Fruit fly (Drosophila melanogaster) whole organism, wandering third instar larva: ENCODE measurements around the gene NPFR.

Experiments
- Abd-B ChIP-seq: fragments of >200 bp; optimal IDR thresholded peaks from 2 replicates; lab custom pipeline; 2017; ENCODE audit warnings: missing biosample characterization, missing genetic modification characterization
- CG9705 ChIP-seq: fragments of 200-800 bp; sonication (Bioruptor generic); optimal IDR thresholded peaks from 2 replicates; lab custom pipeline; 2018; ENCODE audit warnings: missing biosample characterization, mild to moderate bottlenecking, missing genetic modification characterization
- CrebA ChIP-seq: fragments of 200-800 bp; sonication (Bioruptor generic); optimal IDR thresholded peaks from 2 replicates; lab custom pipeline; 2016; ENCODE audit warnings: missing biosample characterization, mild to moderate bottlenecking, missing genetic modification characterization, borderline replicate concordance
- Dif ChIP-seq: fragments of 200-275, 200-300 bp; sonication (Bioruptor generic); optimal IDR thresholded peaks from 2 replicates; lab custom pipeline; 2018; ENCODE audit warnings: missing biosample characterization, missing genetic modification characterization; ENCODE audit not compliant: partially characterized antibody
- GATAd ChIP-seq: sonication (Bioruptor generic); optimal IDR thresholded peaks from 2 replicates; lab custom pipeline; 2016; ENCODE audit warnings: missing biosample characterization, missing genetic modification characterization
- HLH106 ChIP-seq: fragments of 200-800 bp; optimal IDR thresholded peaks from 3 replicates; lab custom pipeline; 2019; ENCODE audit warnings: missing biosample characterization, mild to moderate bottlenecking, missing genetic modification characterization, moderate library complexity
- Hnf4 ChIP-seq: fragments of 200-800 bp; sonication (Bioruptor generic); optimal IDR thresholded peaks from 2 replicates; lab custom pipeline; 2016; ENCODE audit warnings: missing biosample characterization, mild to moderate bottlenecking, missing genetic modification characterization
- Hr78 ChIP-seq: fragments of >200 bp; optimal IDR thresholded peaks from 2 replicates; lab custom pipeline; 2017; ENCODE audit warnings: missing biosample characterization, missing genetic modification characterization
- Hr83 ChIP-seq: fragments of 200-300 bp; sonication (Bioruptor generic); optimal IDR thresholded peaks from 2 replicates; lab custom pipeline; 2016; ENCODE audit warnings: missing biosample characterization, mild to moderate bottlenecking, missing genetic modification characterization, moderate library complexity; ENCODE audit not compliant: poor library complexity, severe bottlenecking
- Jra ChIP-seq: sonication (Bioruptor generic); optimal IDR thresholded peaks from 2 replicates; lab custom pipeline; 2016; ENCODE audit warnings: missing biosample characterization, missing genetic modification characterization
- Mio ChIP-seq: sonication (Bioruptor generic); optimal IDR thresholded peaks from 2 replicates; lab custom pipeline; 2016; ENCODE audit warnings: missing biosample characterization, missing genetic modification characterization
- Myc ChIP-seq: fragments of >200 bp; optimal IDR thresholded peaks from 2 replicates; lab custom pipeline; 2017
- N ChIP-seq: fragments of >200 bp; optimal IDR thresholded peaks from 2 replicates; lab custom pipeline; 2018; ENCODE audit warnings: missing biosample characterization, missing external identifiers, missing genetic modification characterization
- Rel ChIP-seq, 2 experiments: fragments of 200-800 bp; sonication (Bioruptor generic) in 1 of 2; optimal IDR thresholded peaks; 2 replicates in 1 of 2; 3 replicates in 1 of 2; lab custom pipeline; 2016 to 2019; ENCODE audit warnings: mild to moderate bottlenecking in 2 of 2, missing biosample characterization in 2 of 2, missing genetic modification characterization in 2 of 2, moderate library complexity in 1 of 2
- Vsx2 ChIP-seq: fragments of 200-300, 225-300 bp; sonication (Bioruptor generic); optimal IDR thresholded peaks from 2 replicates; lab custom pipeline; 2018; ENCODE audit warnings: missing biosample characterization, missing genetic modification characterization; ENCODE audit not compliant: partially characterized antibody
- br ChIP-seq: fragments of 200-800 bp; sonication (Bioruptor generic); optimal IDR thresholded peaks from 2 replicates; lab custom pipeline; 2016; ENCODE audit warnings: missing biosample characterization, missing genetic modification characterization
- brk ChIP-seq: fragments of 200-800 bp; sonication (Bioruptor generic); optimal IDR thresholded peaks from 2 replicates; lab custom pipeline; 2016; ENCODE audit warnings: missing biosample characterization, mild to moderate bottlenecking, missing genetic modification characterization
- dl ChIP-seq, 2 experiments: fragments of 175-275, 200-275 bp in 1 of 2; fragments of 200-275 bp in 1 of 2; sonication (Bioruptor generic); optimal IDR thresholded peaks; lab custom pipeline; 2018; ENCODE audit warnings: mild to moderate bottlenecking in 2 of 2, missing biosample characterization in 2 of 2, missing genetic modification characterization in 2 of 2, moderate library complexity in 2 of 2; ENCODE audit not compliant: partially characterized antibody in 2 of 2, insufficient read depth in 1 of 2
- dsf ChIP-seq: sonication (Bioruptor generic); optimal IDR thresholded peaks from 2 replicates; lab custom pipeline; 2016; ENCODE audit warnings: missing biosample characterization, missing genetic modification characterization, borderline replicate concordance
- foxo ChIP-seq, 2 experiments: fragments of 200-800 bp; sonication (Bioruptor generic); optimal IDR thresholded peaks; 2 replicates in 1 of 2; 3 replicates in 1 of 2; lab custom pipeline; 2016 to 2017; ENCODE audit warnings: missing biosample characterization in 2 of 2, missing genetic modification characterization in 2 of 2
- fru ChIP-seq: fragments of 200-800 bp; sonication (Bioruptor generic); optimal IDR thresholded peaks from 3 replicates; lab custom pipeline; 2016; ENCODE audit warnings: missing biosample characterization, mild to moderate bottlenecking, missing genetic modification characterization
- h ChIP-seq: fragments of 200-800 bp; sonication (Bioruptor generic); optimal IDR thresholded peaks from 3 replicates; lab custom pipeline; 2016; ENCODE audit warnings: missing biosample characterization, mild to moderate bottlenecking, missing genetic modification characterization
- jim ChIP-seq: fragments of 175-275, 200-325 bp; sonication (Bioruptor generic); optimal IDR thresholded peaks from 2 replicates; lab custom pipeline; 2016; ENCODE audit warnings: missing biosample characterization, mild to moderate bottlenecking, missing genetic modification characterization
- lola ChIP-seq: fragments of >200 bp; optimal IDR thresholded peaks from 2 replicates; lab custom pipeline; 2017; ENCODE audit warnings: missing biosample characterization, missing genetic modification characterization
- pan ChIP-seq: fragments of >200 bp; optimal IDR thresholded peaks from 2 replicates; lab custom pipeline; 2017
- rgr ChIP-seq: fragments of 200-800 bp; sonication (Bioruptor generic); optimal IDR thresholded peaks from 3 replicates; lab custom pipeline; 2016; ENCODE audit warnings: missing biosample characterization, mild to moderate bottlenecking, missing genetic modification characterization
- sage ChIP-seq: fragments of 200-800 bp; sonication (Bioruptor generic); optimal IDR thresholded peaks from 2 replicates; lab custom pipeline; 2016; ENCODE audit warnings: missing biosample characterization, mild to moderate bottlenecking, missing genetic modification characterization
- tai ChIP-seq: sonication (Bioruptor generic); optimal IDR thresholded peaks from 2 replicates; lab custom pipeline; 2016; ENCODE audit warnings: missing biosample characterization, missing genetic modification characterization
- usp ChIP-seq: fragments of >200 bp; optimal IDR thresholded peaks from 2 replicates; lab custom pipeline; 2017; ENCODE audit warnings: missing biosample characterization, missing genetic modification characterization

Gene NPFR

DNA sequence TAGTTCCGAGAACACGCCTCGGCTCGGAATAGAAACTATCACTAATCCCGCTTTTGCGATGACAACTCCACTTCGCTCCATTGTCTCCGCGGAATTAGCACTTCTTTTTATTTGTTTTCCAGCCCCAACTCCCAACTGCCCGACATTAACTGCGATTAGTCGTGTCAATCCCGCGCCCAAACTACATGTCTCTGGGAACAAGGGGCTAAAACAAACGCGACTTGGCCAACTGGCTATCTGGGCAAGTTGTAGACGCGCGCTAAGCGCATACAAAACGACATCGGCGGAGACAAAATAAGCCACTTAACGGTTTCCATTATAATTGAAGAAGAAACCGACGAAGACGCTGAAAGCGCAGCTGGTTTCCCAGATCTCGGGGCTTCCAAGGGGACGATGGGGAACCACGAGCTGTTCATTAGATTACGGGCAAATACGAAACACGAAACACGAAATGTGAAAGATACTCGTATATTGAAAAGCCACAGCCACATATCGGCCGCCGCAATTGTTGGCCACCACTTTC lies 32.3 kb upstream of the NPFR start:
- TF ChIP-seq Mio (GFP tag; lab: Kevin White, UChicago): no peak
- TF ChIP-seq CrebA (GFP tag; lab: Kevin White, UChicago): no peak
- no peak for TF ChIP-seq jim
- no peak for TF ChIP-seq h (GFP tag; lab: Kevin White, UChicago)
- TF ChIP-seq Hnf4 (GFP tag; lab: Kevin White, UChicago): no peak
- TF ChIP-seq Hr83 (GFP tag; lab: Kevin White, UChicago): no peak
- TF ChIP-seq fru (GFP tag; lab: Kevin White, UChicago): no peak
- TF ChIP-seq brk: no peak
- no peak for TF ChIP-seq foxo (GFP tag; optimal IDR thresholded peaks at IDR 0.05; lab: Kevin White, UChicago)
- TF ChIP-seq sage (GFP tag; lab: Kevin White, UChicago): no peak
- TF ChIP-seq Abd-B (GFP tag; lab: Kevin White, UChicago): no peak
- TF ChIP-seq Jra (GFP tag; lab: Kevin White, UChicago): no peak
- no peak for TF ChIP-seq br (GFP tag; lab: Kevin White, UChicago)
- TF ChIP-seq usp: no peak
- TF ChIP-seq N: no peak
- TF ChIP-seq, all 38 proteins: peak for 0

- TF ChIP-seq dl (GFP tag; optimal IDR thresholded peaks at IDR 0.05; lab: Kevin White, UChicago; ENCODE audit: insufficient read depth in 1 of 2, partially characterized antibody in 2 of 2) (peak; percentile 41 to 67), Vsx2 (GFP tag; lab: Kevin White, UChicago) (peak; percentile 26), N (no peak), Dif (GFP tag; lab: Kevin White, UChicago) (peak; percentile 77), h (GFP tag; lab: Kevin White, UChicago) (no peak)
Measured at dm6 chr3R:6156963-6157498, 30.1 kb upstream of the NPFR start, which contains the start of gene CG31559. TSS of gene CG31559 (minus strand) at chr3R:6157235.

dm6 chr3R:6167183-6167582 lies 19.9 kb upstream of the NPFR start, which contains the start of gene CG1077:
TSS of gene CG1077 (plus strand) at chr3R:6167483.
- TF ChIP-seq Hr78 (GFP tag; lab: Kevin White, UChicago): no peak
- TF ChIP-seq dl (GFP tag; optimal IDR thresholded peaks at IDR 0.05; lab: Kevin White, UChicago; ENCODE audit: insufficient read depth in 1 of 2, partially characterized antibody in 2 of 2): no peak
- TF ChIP-seq CG9705 (GFP tag; lab: Kevin White, UChicago): no peak
- no peak for TF ChIP-seq Abd-B (GFP tag; lab: Kevin White, UChicago)
- TF ChIP-seq tai: no peak
- TF ChIP-seq Jra (GFP tag; lab: Kevin White, UChicago): no peak

DNA sequence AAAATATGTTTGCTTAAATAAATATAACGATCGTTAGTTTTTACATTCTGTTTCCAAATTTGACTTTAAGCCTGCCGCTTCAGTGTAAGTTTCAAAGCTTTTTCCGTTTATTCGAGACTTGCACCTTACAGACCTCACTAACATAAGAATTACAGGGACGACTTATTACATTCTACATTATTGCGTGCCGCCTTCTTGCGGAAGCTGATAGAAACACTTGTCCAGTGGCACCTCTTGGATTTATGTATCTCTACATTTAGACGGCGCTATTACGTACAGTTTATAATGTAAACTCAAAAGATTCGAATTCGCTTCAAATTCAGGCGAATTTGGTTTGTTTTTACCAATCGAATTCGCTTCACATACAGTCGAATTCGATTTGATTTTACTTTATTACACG lies 16.4 kb upstream of the NPFR start:
- TF ChIP-seq fru (GFP tag; lab: Kevin White, UChicago) (no peak), Myc (lab: Kevin White, UChicago) (peak; percentile 68)
- TF ChIP-seq, all 38 proteins: peak for 1

DNA sequence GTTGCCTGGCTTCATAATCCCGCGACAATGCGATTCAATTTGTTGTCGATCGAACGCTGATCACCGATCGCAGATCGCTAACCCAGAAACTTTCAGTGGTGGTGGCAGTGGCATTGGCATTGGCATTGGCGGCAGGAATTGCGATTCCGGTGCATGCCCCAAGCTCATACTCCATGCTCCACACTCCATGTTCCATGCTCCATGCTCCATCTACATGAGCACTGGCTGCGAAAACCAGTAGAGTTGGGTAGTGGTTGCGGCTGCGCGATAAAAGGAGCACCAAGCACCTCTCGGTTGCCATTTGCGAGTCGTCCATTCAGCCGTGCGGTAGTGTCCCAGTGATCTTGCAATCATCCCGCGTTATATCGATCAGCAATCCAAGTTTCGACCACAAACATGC lies 13.9 kb upstream of the NPFR start, which contains the start of gene Osi1:
Gene Osi1, plus strand, starts transcription at position 301 of the 400 bp plus-strand sequence.
- TF ChIP-seq Hnf4 (GFP tag; lab: Kevin White, UChicago): no peak
- no peak for TF ChIP-seq Dif (GFP tag; lab: Kevin White, UChicago)
- TF ChIP-seq Hr78 (GFP tag; lab: Kevin White, UChicago): no peak
- no peak for TF ChIP-seq CrebA (GFP tag; lab: Kevin White, UChicago)
- no peak for TF ChIP-seq GATAd (GFP tag; lab: Kevin White, UChicago)
- TF ChIP-seq dl (GFP tag; optimal IDR thresholded peaks at IDR 0.05; lab: Kevin White, UChicago; ENCODE audit: insufficient read depth in 1 of 2, partially characterized antibody in 2 of 2): no peak
- no peak for TF ChIP-seq CG9705 (GFP tag; lab: Kevin White, UChicago)

dm6 chr3R:6182511-6182910 lies 4.6 kb upstream of the NPFR start:
- no peak for TF ChIP-seq dl (GFP tag; optimal IDR thresholded peaks at IDR 0.05; lab: Kevin White, UChicago; ENCODE audit: insufficient read depth in 1 of 2, partially characterized antibody in 2 of 2)
- TF ChIP-seq rgr: peak; percentile 1
- no peak for TF ChIP-seq jim
- peak; percentile 1 for TF ChIP-seq Hr83 (GFP tag; lab: Kevin White, UChicago)
- no peak for TF ChIP-seq pan
- no peak for TF ChIP-seq HLH106
- no peak for TF ChIP-seq CG9705 (GFP tag; lab: Kevin White, UChicago)
- no peak for TF ChIP-seq brk
- TF ChIP-seq Abd-B (GFP tag; lab: Kevin White, UChicago): no peak
- no peak for TF ChIP-seq dsf
- TF ChIP-seq Dif (GFP tag; lab: Kevin White, UChicago): no peak
- no peak for TF ChIP-seq CrebA (GFP tag; lab: Kevin White, UChicago)
- no peak for TF ChIP-seq Hr78 (GFP tag; lab: Kevin White, UChicago)
- peak; percentile 8 for TF ChIP-seq h (GFP tag; lab: Kevin White, UChicago)
- no peak for TF ChIP-seq Vsx2 (GFP tag; lab: Kevin White, UChicago)
- TF ChIP-seq tai: no peak
- no peak for TF ChIP-seq Rel (GFP tag; optimal IDR thresholded peaks at IDR 0.05; lab: Kevin White, UChicago)
- TF ChIP-seq Rel (tag; optimal IDR thresholded peaks at IDR 0.05; lab: Kevin White, UChicago): no peak
- TF ChIP-seq Myc (lab: Kevin White, UChicago): no peak
- TF ChIP-seq lola (GFP tag; lab: Kevin White, UChicago): no peak
- no peak for TF ChIP-seq sage (GFP tag; lab: Kevin White, UChicago)
